Fruit fly (Drosophila melanogaster): Measurements from ENCODE around the gene CG3407.

Gene CG3407

dm6 chr2L:3769718-3770461, 43.3 kb downstream of the CG3407 start (continued):
- TF ChIP-seq Spps (tag; optimal IDR thresholded peaks at IDR 0.05) (peak; percentile 56), E2f2 (GFP tag; IDR thresholded peaks at IDR 0.05) (peak; percentile 20; the same call in 1 of the 2 replicates), otp (GFP tag; IDR thresholded peaks at IDR 0.05) (0 out of 3 replicates have a peak, but pooled peaks have one; percentile 5), tgo (GFP tag; IDR thresholded peaks at IDR 0.05) (peak; percentile 46; the same call in 2 of the 3 replicates), ssp (GFP tag; IDR thresholded peaks at IDR 0.05) (no peak), nmo (GFP tag; optimal IDR thresholded peaks at IDR 0.05) (peak; percentile 78), salm (tag; optimal IDR thresholded peaks at IDR 0.05) (peak; percentile 59), bowl (GFP tag; IDR thresholded peaks at IDR 0.05) (0 out of 2 replicates have a peak, but pooled peaks have one; percentile 37), CG4730 (GFP tag; IDR thresholded peaks at IDR 0.05) (no peak), Drgx (GFP tag; IDR thresholded peaks at IDR 0.05) (0 out of 2 replicates have a peak, but pooled peaks have one; percentile 27), CG34422 (GFP tag; IDR thresholded peaks at IDR 0.05) (peak; percentile 37; the same call in 1 of the 3 replicates), C15 (GFP tag; IDR thresholded peaks at IDR 0.05) (no peak), Nf-YC (tag; optimal IDR thresholded peaks at IDR 0.05) (peak; percentile 10), gsb (GFP tag; IDR thresholded peaks at IDR 0.05) (no peak), jigr1 (GFP tag; IDR thresholded peaks at IDR 0.05) (no peak), CG9797 (GFP tag; optimal IDR thresholded peaks at IDR 0.05) (no peak), gcm (GFP tag; optimal IDR thresholded peaks at IDR 0.05) (peak; percentile 65), CG15011 (GFP tag; optimal IDR thresholded peaks at IDR 0.05) (peak; percentile 25), CG8478 (optimal IDR thresholded peaks at IDR 0.05) (no peak), sisA (GFP tag; IDR thresholded peaks at IDR 0.05) (peak; percentile 14; the same call in 1 of the 2 replicates), oc (tag; optimal IDR thresholded peaks at IDR 0.05) (peak; percentile 27), chinmo (GFP tag; IDR thresholded peaks at IDR 0.05; ENCODE audit: partially characterized antibody) (no peak), HLHmδ (GFP tag; optimal IDR thresholded peaks at IDR 0.05) (no peak), CG9437 (GFP tag; optimal IDR thresholded peaks at IDR 0.05) (peak; percentile 14), CG17359 (tag; optimal IDR thresholded peaks at IDR 0.05) (peak; percentile 68), CG33557 (GFP tag; optimal IDR thresholded peaks at IDR 0.05) (peak; percentile 8), Camta (GFP tag; optimal IDR thresholded peaks at IDR 0.05) (no peak), CG15696 (tag; optimal IDR thresholded peaks at IDR 0.05) (peak; percentile 54), danr (GFP tag; IDR thresholded peaks at IDR 0.05) (no peak), MTF-1 (GFP tag; optimal IDR thresholded peaks at IDR 0.05; ENCODE audit: borderline replicate concordance) (no peak), CHES-1-like (GFP tag; optimal IDR thresholded peaks at IDR 0.05) (no peak), Eip74EF (GFP tag; optimal IDR thresholded peaks at IDR 0.05) (peak in 1 of 2 experiments; percentile 80), HLH3B (GFP tag; IDR thresholded peaks at IDR 0.05) (peak; percentile 45; the same call in 1 of the 2 replicates), gfzf (GFP tag; optimal IDR thresholded peaks at IDR 0.05) (no peak), CG8359 (GFP tag; optimal IDR thresholded peaks at IDR 0.05; ENCODE audit: borderline replicate concordance) (peak; percentile 1), bsh (GFP tag; optimal IDR thresholded peaks at IDR 0.05) (peak; percentile 47 to 79), CG14014 (GFP tag; IDR thresholded peaks at IDR 0.05) (no peak), chm (GFP tag; IDR thresholded peaks at IDR 0.05) (no peak), bigmax (GFP tag; optimal IDR thresholded peaks at IDR 0.05) (no peak), gcm2 (GFP tag; optimal IDR thresholded peaks at IDR 0.05) (peak; percentile 2), CG17829 (tag; optimal IDR thresholded peaks at IDR 0.05) (peak; percentile 80), grn (GFP tag; optimal IDR thresholded peaks at IDR 0.05) (no peak), CrebB (tag; optimal IDR thresholded peaks at IDR 0.05) (no peak), CG7372 (GFP tag; IDR thresholded peaks at IDR 0.05) (no peak), lola (GFP tag; optimal IDR thresholded peaks at IDR 0.05) (peak in 1 of 3 experiments; percentile 78), pum (GFP tag; optimal IDR thresholded peaks at IDR 0.05) (no peak), CG7357 (GFP tag; IDR thresholded peaks at IDR 0.05) (no peak), CG2202 (tag; optimal IDR thresholded peaks at IDR 0.05) (peak; percentile 13), CG6689 (GFP tag; IDR thresholded peaks at IDR 0.05) (peak; percentile 34; the same call in 1 of the 2 replicates)

Data from whole organism, embryonic.